Fruit fly (Drosophila melanogaster): Measurements from ENCODE around the gene Cip4.

Cip4 gene

dm6 chr3L:4328048-4328447 is 35.9 kb downstream of the Cip4 start:
- TF ChIP-seq HLH106 (tag; optimal IDR thresholded peaks at IDR 0.05): no peak
- no peak for TF ChIP-seq jim (GFP tag; optimal IDR thresholded peaks at IDR 0.05)
- TF ChIP-seq dsf (GFP tag; optimal IDR thresholded peaks at IDR 0.05; ENCODE audit: borderline replicate concordance): no peak
- TF ChIP-seq dl (GFP tag; optimal IDR thresholded peaks at IDR 0.05; ENCODE audit: insufficient read depth in 1 of 2, partially characterized antibody in 2 of 2): no peak
- TF ChIP-seq Dif (GFP tag; optimal IDR thresholded peaks at IDR 0.05; ENCODE audit: partially characterized antibody): no peak
- TF ChIP-seq psq (GFP tag; optimal IDR thresholded peaks at IDR 0.05): no peak
- TF ChIP-seq foxo (GFP tag; optimal IDR thresholded peaks at IDR 0.05): no peak
- no peak for TF ChIP-seq CG9705 (GFP tag; optimal IDR thresholded peaks at IDR 0.05)
- TF ChIP-seq N (GFP tag; optimal IDR thresholded peaks at IDR 0.05): no peak
- no peak for TF ChIP-seq Vsx2 (GFP tag; optimal IDR thresholded peaks at IDR 0.05; ENCODE audit: partially characterized antibody)
- no peak for TF ChIP-seq sage (GFP tag; optimal IDR thresholded peaks at IDR 0.05)
- TF ChIP-seq Myc (optimal IDR thresholded peaks at IDR 0.05): no peak
- no peak for TF ChIP-seq dmrt93B (GFP tag; optimal IDR thresholded peaks at IDR 0.05)
- TF ChIP-seq Dfd (GFP tag; optimal IDR thresholded peaks at IDR 0.05): no peak
- no peak for TF ChIP-seq pan (optimal IDR thresholded peaks at IDR 0.05)
- TF ChIP-seq Rel (GFP tag; optimal IDR thresholded peaks at IDR 0.05): no peak
- TF ChIP-seq Rel (tag; optimal IDR thresholded peaks at IDR 0.05): no peak
- no peak for TF ChIP-seq CrebA (GFP tag; optimal IDR thresholded peaks at IDR 0.05; ENCODE audit: borderline replicate concordance)

- no peak for TF ChIP-seq Rel (GFP tag; optimal IDR thresholded peaks at IDR 0.05)
- TF ChIP-seq Rel (tag; optimal IDR thresholded peaks at IDR 0.05): no peak
- no peak for TF ChIP-seq pan (optimal IDR thresholded peaks at IDR 0.05)
- TF ChIP-seq CG9705 (GFP tag; optimal IDR thresholded peaks at IDR 0.05): no peak
- no peak for TF ChIP-seq jim (GFP tag; optimal IDR thresholded peaks at IDR 0.05)
- no peak for TF ChIP-seq lola (GFP tag; optimal IDR thresholded peaks at IDR 0.05)
- no peak for TF ChIP-seq sage (GFP tag; optimal IDR thresholded peaks at IDR 0.05)
- TF ChIP-seq CG32264 (GFP tag; optimal IDR thresholded peaks at IDR 0.05): no peak
Measured at dm6 chr3L:4322032-4322617, 41.8 kb downstream of the Cip4 start, which contains the start of gene CG15014. Gene CG15014 (minus strand): TSS chr3L:4322259.

DNA sequence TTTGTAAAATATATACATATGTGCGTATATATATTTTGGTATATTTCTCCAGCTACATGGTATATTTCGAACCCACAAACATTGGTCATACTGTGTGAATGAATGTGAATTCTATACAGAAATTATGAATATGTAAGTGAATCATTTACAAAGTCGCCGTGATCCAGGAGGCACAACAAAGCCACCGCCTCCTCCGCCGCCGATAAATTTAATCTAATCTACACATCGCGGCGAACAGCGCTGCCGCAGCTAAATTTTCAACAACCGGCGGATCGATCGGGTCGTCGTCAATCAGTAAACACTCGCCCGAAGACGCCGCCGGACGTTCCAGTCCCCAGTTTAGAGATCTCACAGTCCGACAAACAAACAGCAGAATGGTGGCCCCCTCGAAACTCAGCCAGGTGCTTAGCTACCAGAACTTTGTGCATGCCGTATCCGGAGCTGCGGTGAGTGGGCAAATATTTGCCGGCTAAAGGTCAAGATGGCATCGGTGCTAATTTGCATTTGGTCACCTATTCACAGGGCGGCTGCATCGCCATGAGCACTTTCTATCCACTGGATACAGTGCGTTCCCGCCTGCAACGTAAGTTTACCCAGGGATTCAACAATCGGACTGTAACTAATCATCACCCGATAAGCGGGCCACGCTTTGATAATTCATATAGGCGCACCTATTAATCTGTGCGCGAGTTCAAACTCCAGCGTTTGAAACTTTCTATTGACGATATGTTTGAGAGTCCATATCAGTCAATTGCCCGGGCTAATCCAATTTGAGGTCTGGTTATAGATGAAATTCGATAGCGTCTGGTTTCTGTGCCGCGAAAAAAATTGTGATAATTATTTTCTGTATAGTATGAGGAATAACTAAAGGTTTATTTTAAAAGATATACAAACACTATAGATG is 45.0 kb downstream of the Cip4 start, which contains the start of gene PMP34:
TSS of gene PMP34 (plus strand) at position 79 of the 904 bp plus-strand sequence.
- TF ChIP-seq h (GFP tag; optimal IDR thresholded peaks at IDR 0.05) (peak; percentile 12), CG9705 (GFP tag; optimal IDR thresholded peaks at IDR 0.05) (no peak), Hnf4 (GFP tag; optimal IDR thresholded peaks at IDR 0.05) (peak; percentile 13), fru (GFP tag; optimal IDR thresholded peaks at IDR 0.05) (peak; percentile 64)

dm6 chr3L:4313299-4313698 is 50.6 kb downstream of the Cip4 start, which contains the start of gene Claspin:
Gene Claspin (plus strand): TSS chr3L:4313483.
- TF ChIP-seq Vsx2 (GFP tag; optimal IDR thresholded peaks at IDR 0.05; ENCODE audit: partially characterized antibody) (no peak), OdsH (GFP tag; optimal IDR thresholded peaks at IDR 0.05) (peak; percentile 42), HLH106 (tag; optimal IDR thresholded peaks at IDR 0.05) (peak; percentile 16), Hr83 (GFP tag; optimal IDR thresholded peaks at IDR 0.05; ENCODE audit: poor library complexity, severe bottlenecking) (peak; percentile 89), h (GFP tag; optimal IDR thresholded peaks at IDR 0.05) (no peak), dl (GFP tag; optimal IDR thresholded peaks at IDR 0.05; ENCODE audit: insufficient read depth in 1 of 2, partially characterized antibody in 2 of 2) (no peak), rgr (GFP tag; optimal IDR thresholded peaks at IDR 0.05) (peak; percentile 72), Hnf4 (GFP tag; optimal IDR thresholded peaks at IDR 0.05) (peak; percentile 75), psq (GFP tag; optimal IDR thresholded peaks at IDR 0.05) (peak; percentile 25), tai (GFP tag; optimal IDR thresholded peaks at IDR 0.05) (peak; percentile 57), sv (GFP tag; optimal IDR thresholded peaks at IDR 0.05) (peak; percentile 29), ey (GFP tag; optimal IDR thresholded peaks at IDR 0.05) (peak; percentile 33), Sp1 (GFP tag; optimal IDR thresholded peaks at IDR 0.05) (no peak), Jra (GFP tag; optimal IDR thresholded peaks at IDR 0.05) (peak; percentile 18), dsf (GFP tag; optimal IDR thresholded peaks at IDR 0.05; ENCODE audit: borderline replicate concordance) (peak; percentile 64), fru (GFP tag; optimal IDR thresholded peaks at IDR 0.05) (peak; percentile 50), CrebA (GFP tag; optimal IDR thresholded peaks at IDR 0.05; ENCODE audit: borderline replicate concordance) (no peak), N (GFP tag; optimal IDR thresholded peaks at IDR 0.05) (no peak), Dif (GFP tag; optimal IDR thresholded peaks at IDR 0.05; ENCODE audit: partially characterized antibody) (no peak), Dfd (GFP tag; optimal IDR thresholded peaks at IDR 0.05) (no peak)

Measured in whole organism, wandering third instar larva.